Fruit fly (Drosophila melanogaster) whole organism, embryonic: ENCODE measurements around the gene ND-PDSW.
A peak's percentile ranks its signal among the peaks of the same experiment; 100 is the strongest.

ENCODE experiments used
- Awh ChIP-seq: fragments of 200-800 bp; sonication (Bioruptor generic); IDR thresholded peaks from 2 replicates; pipeline ENCODE4, ENCODE4 v1.3.6; 2022; ENCODE audit warnings: missing biosample characterization, missing genetic modification characterization
- CG12104 ChIP-seq: fragments of 200-800 bp; sonication (Bioruptor generic); optimal IDR thresholded peaks from 3 replicates; lab custom pipeline; 2016; ENCODE audit warnings: missing biosample characterization, missing genetic modification characterization
- CG34224 ChIP-seq: fragments of 200-800 bp; sonication (Bioruptor generic); IDR thresholded peaks from 3 replicates; pipeline ENCODE4 v1.3.6; 2022; ENCODE audit warnings: missing biosample characterization, missing genetic modification characterization; ENCODE audit not compliant: partially characterized antibody
- CG9876 ChIP-seq: fragments of 200-800 bp; sonication (Bioruptor generic); optimal IDR thresholded peaks from 2 replicates; lab custom pipeline; 2016; ENCODE audit warnings: missing biosample characterization, missing genetic modification characterization
- Lim3 ChIP-seq: fragments of 200-800 bp; sonication (Bioruptor generic); IDR thresholded peaks from 2 replicates; pipeline ENCODE4 v1.3.6; 2022; ENCODE audit warnings: missing biosample characterization, missing genetic modification characterization
- Nf-YC ChIP-seq: fragments of 200-800 bp; optimal IDR thresholded peaks from 3 replicates; lab custom pipeline; 2019; ENCODE audit warnings: missing biosample characterization, mild to moderate bottlenecking, missing genetic modification characterization, moderate library complexity
- Side ChIP-seq: fragments of 200-800 bp; sonication (Bioruptor generic); optimal IDR thresholded peaks from 2 replicates; lab custom pipeline; 2016; ENCODE audit warnings: missing biosample characterization, missing genetic modification characterization
- ato ChIP-seq: fragments of 200-800 bp; sonication (Bioruptor generic); IDR thresholded peaks from 2 replicates; pipeline ENCODE4 v1.3.6; 2022; ENCODE audit warnings: missing biosample characterization, missing genetic modification characterization; ENCODE audit not compliant: partially characterized antibody
- crp ChIP-seq, 2 experiments: fragments of 200-800 bp; sonication (Bioruptor generic); optimal IDR thresholded peaks; 2 replicates in 1 of 2; 3 replicates in 1 of 2; lab custom pipeline; 2017; ENCODE audit warnings: missing biosample characterization in 2 of 2, missing genetic modification characterization in 2 of 2, mild to moderate bottlenecking in 1 of 2, moderate library complexity in 1 of 2
- dysf ChIP-seq: fragments of 200-800 bp; sonication (Bioruptor generic); IDR thresholded peaks from 3 replicates; pipeline ENCODE4 v1.3.6; 2022; ENCODE audit warnings: missing biosample characterization, missing genetic modification characterization
- gro ChIP-seq: fragments of 200-800 bp; sonication (Bioruptor generic); optimal IDR thresholded peaks from 2 replicates; lab custom pipeline; 2016; ENCODE audit warnings: missing biosample characterization, missing genetic modification characterization
- maf-S ChIP-seq: fragments of 200-800 bp; sonication (Bioruptor generic); optimal IDR thresholded peaks from 2 replicates; lab custom pipeline; 2016; ENCODE audit warnings: missing biosample characterization, missing genetic modification characterization
- psq ChIP-seq: fragments of 200-800 bp; sonication (Bioruptor generic); optimal IDR thresholded peaks from 2 replicates; lab custom pipeline; 2017; ENCODE audit warnings: missing biosample characterization, missing genetic modification characterization
- toy ChIP-seq: fragments of 200-800 bp; sonication (Bioruptor generic); IDR thresholded peaks from 2 replicates; pipeline ENCODE4 v1.3.6; 2022; ENCODE audit warnings: missing biosample characterization, missing genetic modification characterization

DNA sequence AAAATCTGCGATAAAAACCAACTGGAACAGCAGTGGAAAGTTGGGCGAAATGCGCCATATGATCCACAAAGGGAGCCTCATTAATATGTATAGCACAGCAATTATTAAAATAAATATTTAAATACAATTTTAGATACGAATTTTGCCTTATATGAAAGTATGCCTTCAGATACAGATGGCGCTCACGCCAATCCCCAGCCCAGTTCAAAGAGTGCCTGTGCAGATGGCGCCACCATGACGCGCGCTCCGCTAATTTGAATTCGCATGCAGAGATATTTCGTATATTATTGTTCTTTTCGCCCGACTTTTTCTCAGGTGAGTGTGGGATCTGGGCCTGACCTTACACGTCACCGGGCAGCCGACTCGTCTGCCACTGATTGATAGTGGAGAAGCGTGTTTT lies 6.3 kb downstream of the ND-PDSW start, which contains the start of gene Pgant4:
- TF ChIP-seq dysf (GFP tag; lab: Robert Waterston, UW) (peak; percentile 74), Side (GFP tag; lab: Kevin White, UChicago) (no peak), Awh (GFP tag; lab: Robert Waterston, UW) (0 out of 2 replicates have a peak, but pooled peaks have one; percentile 29), maf-S (GFP tag; lab: Kevin White, UChicago) (no peak), Lim3 (GFP tag; lab: Robert Waterston, UW) (no peak), psq (GFP tag; lab: Kevin White, UChicago) (no peak), gro (no peak), ato (GFP tag; lab: Robert Waterston, UW) (no peak), CG9876 (GFP tag; lab: Kevin White, UChicago) (peak; percentile 32), crp (GFP tag; optimal IDR thresholded peaks at IDR 0.05; lab: Kevin White, UChicago) (no peak), toy (GFP tag; lab: Robert Waterston, UW) (no peak), CG34224 (GFP tag; lab: Robert Waterston, UW) (no peak), CG12104 (GFP tag; lab: Kevin White, UChicago) (no peak), Nf-YC (tag; lab: Kevin White, UChicago) (peak; percentile 37)
